Worm (Caenorhabditis elegans): ENCODE data around the gene dnj-10.

The dnj-10 gene

ce11 chrIII:8652922-8653321 is 22.0 kb downstream of the dnj-10 start (continued):
- TF ChIP-seq jun-1 (tag; optimal IDR thresholded peaks at IDR 0.05) (no peak), dmd-8 (GFP tag; IDR thresholded peaks at IDR 0.05) (peak; percentile 74; the same call in 1 of the 2 replicates), egl-27 (tag; optimal IDR thresholded peaks at IDR 0.05) (no peak), aly-2 (tag; optimal IDR thresholded peaks at IDR 0.05) (peak; percentile 5), set-16 (GFP tag; IDR thresholded peaks at IDR 0.05) (no peak), zfp-2 (tag; optimal IDR thresholded peaks at IDR 0.05) (no peak), unc-62 (GFP tag; optimal IDR thresholded peaks at IDR 0.05 in 1 of 2) (peak in 1 of 2 experiments; percentile 92), unc-62 (tag; optimal IDR thresholded peaks at IDR 0.05) (no peak), F49E8.2 (tag; optimal IDR thresholded peaks at IDR 0.05; ENCODE audit: borderline replicate concordance) (no peak), attf-4 (tag; optimal IDR thresholded peaks at IDR 0.05) (no peak), nhr-237 (tag; optimal IDR thresholded peaks at IDR 0.05) (no peak), pha-4 (GFP tag; IDR thresholded peaks at IDR 0.05) (no peak; the same call in 1 of the 2 replicates), pha-4 (tag; optimal IDR thresholded peaks at IDR 0.05) (no peak), egl-43 (GFP tag; IDR thresholded peaks at IDR 0.05) (peak; percentile 80), Y48G9A.11 (GFP tag; IDR thresholded peaks at IDR 0.05) (peak; percentile 66), saeg-2 (GFP tag; IDR thresholded peaks at IDR 0.05) (0 out of 2 replicates have a peak, but pooled peaks have one; percentile 54), sdz-12 (GFP tag; optimal IDR thresholded peaks at IDR 0.05) (no peak), mep-1 (tag; optimal IDR thresholded peaks at IDR 0.05) (peak; percentile 34), ctbp-1 (GFP tag; IDR thresholded peaks at IDR 0.05) (peak; percentile 51; the same call in 1 of the 2 replicates), ama-1 (optimal IDR thresholded peaks at IDR 0.05) (peak; percentile 72), lir-3 (tag; optimal IDR thresholded peaks at IDR 0.05) (no peak), unc-130 (GFP tag; optimal IDR thresholded peaks at IDR 0.05) (no peak), hlh-30 (tag; optimal IDR thresholded peaks at IDR 0.05; ENCODE audit: insufficient read depth) (no peak), hlh-11 (tag; optimal IDR thresholded peaks at IDR 0.05) (peak; percentile 14), nhr-41 (GFP tag; IDR thresholded peaks at IDR 0.05) (no peak), ceh-32 (tag; optimal IDR thresholded peaks at IDR 0.05; ENCODE audit: poor library complexity) (no peak), ceh-20 (GFP tag; IDR thresholded peaks at IDR 0.05) (no peak), hif-1 (tag; optimal IDR thresholded peaks at IDR 0.05) (peak in 1 of 2 experiments; percentile 17), zfp-3 (GFP tag; conservative IDR thresholded peaks at IDR 0.05) (peak; percentile 12; the same call in 1 of the 2 replicates), skn-1 (tag; optimal IDR thresholded peaks at IDR 0.05) (no peak), T20F7.1 (GFP tag; optimal IDR thresholded peaks at IDR 0.05) (no peak), zip-2 (tag; optimal IDR thresholded peaks at IDR 0.05) (no peak), mdl-1 (tag; optimal IDR thresholded peaks at IDR 0.05) (no peak), nhr-25 (tag; optimal IDR thresholded peaks at IDR 0.05; ENCODE audit: borderline replicate concordance, insufficient read depth) (no peak), vab-7 (GFP tag; IDR thresholded peaks at IDR 0.05) (peak; percentile 83), fos-1 (tag; optimal IDR thresholded peaks at IDR 0.05) (no peak), ceh-28 (tag; optimal IDR thresholded peaks at IDR 0.05) (no peak), arid-1 (GFP tag; conservative IDR thresholded peaks at IDR 0.05) (peak; percentile 18; the same call in 1 of the 2 replicates), ceh-44 (GFP tag; IDR thresholded peaks at IDR 0.05) (0 out of 2 replicates have a peak, but pooled peaks have one; percentile 58), daf-16 (GFP tag; optimal IDR thresholded peaks at IDR 0.05) (peak in 1 of 2 experiments; percentile 37), daf-16 (tag; optimal IDR thresholded peaks at IDR 0.05) (peak; percentile 26), nhr-76 (tag; optimal IDR thresholded peaks at IDR 0.05) (no peak), nhr-10 (tag; optimal IDR thresholded peaks at IDR 0.05) (no peak), ZK546.5 (tag; optimal IDR thresholded peaks at IDR 0.05) (no peak), nhr-6 (tag; optimal IDR thresholded peaks at IDR 0.05) (no peak), Y75B8A.6 (GFP tag; IDR thresholded peaks at IDR 0.05) (no peak), dmd-6 (GFP tag; IDR thresholded peaks at IDR 0.05) (no peak; the same call in 1 of the 2 replicates), daf-8 (GFP tag; IDR thresholded peaks at IDR 0.05) (no peak), nhr-11 (tag; optimal IDR thresholded peaks at IDR 0.05) (no peak), dmd-9 (GFP tag; IDR thresholded peaks at IDR 0.05) (no peak), mdt-29 (GFP tag; IDR thresholded peaks at IDR 0.05) (peak; percentile 44; the same call in 1 of the 2 replicates), lin-39 (tag; optimal IDR thresholded peaks at IDR 0.05) (no peak)

Measured in whole organism, L4 larva.